Worm (Caenorhabditis elegans) whole organism, late embryonic: ENCODE measurements around the gene K03A11.5.

Experiments used
- ets-4 ChIP-seq: sonication (generic microtip); optimal IDR thresholded peaks from 2 replicates; lab custom pipeline; 2016; ENCODE audit warnings: missing genetic modification characterization, missing compliant biosample characterization
- fkh-6 ChIP-seq: sonication (generic microtip); optimal IDR thresholded peaks from 2 replicates; lab custom pipeline; 2016; ENCODE audit warnings: missing genetic modification characterization, missing compliant biosample characterization
- lin-11 ChIP-seq: fragments of 200-800 bp; sonication (Bioruptor generic); optimal IDR thresholded peaks from 2 replicates; lab custom pipeline; 2018; ENCODE audit warnings: mild to moderate bottlenecking, missing genetic modification characterization, missing compliant biosample characterization
- nhr-232 ChIP-seq: sonication (generic microtip); optimal IDR thresholded peaks from 2 replicates; lab custom pipeline; 2016; ENCODE audit warnings: missing genetic modification characterization, missing compliant biosample characterization
- npax-4 ChIP-seq: sonication (generic microtip); optimal IDR thresholded peaks from 2 replicates; lab custom pipeline; 2016; ENCODE audit warnings: missing genetic modification characterization, missing compliant biosample characterization
- pqm-1 ChIP-seq: sonication (generic microtip); optimal IDR thresholded peaks from 2 replicates; lab custom pipeline; 2016; ENCODE audit warnings: missing genetic modification characterization, missing compliant biosample characterization

DNA sequence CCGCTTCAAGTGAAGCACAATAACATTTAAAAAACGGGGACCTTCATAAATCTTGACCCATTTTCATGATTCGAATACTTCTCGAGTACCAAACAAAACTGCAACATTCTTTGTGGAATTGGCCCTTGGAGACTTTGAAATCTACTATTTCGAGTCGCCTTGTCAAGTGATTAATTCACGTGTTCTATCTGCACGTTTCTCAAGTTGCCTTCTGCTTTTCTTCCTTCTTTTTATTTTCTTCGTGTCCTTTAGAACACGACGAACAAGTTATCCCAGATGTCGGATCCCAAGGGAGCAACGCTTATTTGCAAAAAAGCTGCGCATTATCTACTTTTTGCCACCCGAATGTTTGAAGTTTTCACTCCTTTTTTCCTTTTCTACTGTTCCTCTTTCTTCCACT is 2.0 kb upstream of the K03A11.5 start:
- no peak for TF ChIP-seq pqm-1 (tag; lab: Kevin White, UChicago)
- no peak for TF ChIP-seq nhr-232
- no peak for TF ChIP-seq fkh-6
- TF ChIP-seq lin-11 (tag; lab: Kevin White, UChicago): no peak
- no peak for TF ChIP-seq ets-4 (tag; lab: Kevin White, UChicago)
- no peak for TF ChIP-seq npax-4 (tag; lab: Kevin White, UChicago)
